Worm (Caenorhabditis elegans) whole organism, L4 larva: ENCODE measurements around the gene F32D8.5.

Experiments
- F10B5.3 ChIP-seq: sonication (generic microtip); optimal IDR thresholded peaks from 2 replicates; lab custom pipeline; 2016; ENCODE audit warnings: mild to moderate bottlenecking, missing genetic modification characterization, missing compliant biosample characterization
- F44E2.7 ChIP-seq: fragments of 200-800 bp; sonication (Bioruptor generic); IDR thresholded peaks from 2 replicates; pipeline ENCODE4 v2.1.2; 2022; ENCODE audit warnings: missing genetic modification characterization, missing compliant biosample characterization
- R02D3.7 ChIP-seq: fragments of 150-350 bp; sonication (generic microtip); optimal IDR thresholded peaks from 3 replicates; lab custom pipeline; 2014; ENCODE audit warnings: missing biosample characterization, missing genetic modification characterization
- ZK337.2 ChIP-seq: fragments of 200-800 bp; sonication (Bioruptor generic); IDR thresholded peaks from 2 replicates; pipeline ENCODE4 v1.3.6; 2022; ENCODE audit warnings: missing genetic modification reagents, missing genetic modification characterization, missing compliant biosample characterization
- ZK546.5 ChIP-seq, 2 experiments: sonication (generic microtip); optimal IDR thresholded peaks; 2 replicates each; lab custom pipeline; 2017; ENCODE audit warnings: missing biosample characterization in 2 of 2, missing genetic modification characterization in 2 of 2
- aha-1 ChIP-seq: fragments of 150-350 bp; peaks from one replicate; lab custom pipeline; 2014; ENCODE audit warnings: missing biosample characterization, missing genetic modification characterization
- ama-1 ChIP-seq: fragments of 150-350 bp; optimal IDR thresholded peaks from 2 replicates; lab custom pipeline; 2014; ENCODE audit warnings: inconsistent platforms, mixed read lengths
- ceh-20 ChIP-seq: fragments of 200-800 bp; sonication (Bioruptor generic); IDR thresholded peaks from 2 replicates; pipeline ENCODE4 v1.3.6; 2022; ENCODE audit warnings: missing genetic modification reagents, missing genetic modification characterization, missing compliant biosample characterization
- ceh-32 ChIP-seq: sonication (generic microtip); optimal IDR thresholded peaks from 2 replicates; lab custom pipeline; 2016; ENCODE audit warnings: mild to moderate bottlenecking, missing genetic modification characterization, missing compliant biosample characterization; ENCODE audit not compliant: poor library complexity
- ceh-44 ChIP-seq: fragments of 200-800 bp; sonication (Bioruptor generic); IDR thresholded peaks from 2 replicates; pipeline ENCODE4 v1.3.6; 2022; ENCODE audit warnings: missing genetic modification reagents, missing genetic modification characterization, missing compliant biosample characterization
- ces-1 ChIP-seq: fragments of 150-350 bp; sonication (generic microtip); optimal IDR thresholded peaks from 4 replicates; lab custom pipeline; 2014; ENCODE audit warnings: missing biosample characterization, missing genetic modification reagents, missing genetic modification characterization
- cey-2 ChIP-seq: sonication (generic microtip); optimal IDR thresholded peaks from 3 replicates; lab custom pipeline; 2017; ENCODE audit warnings: missing genetic modification characterization, mild to moderate bottlenecking, missing compliant biosample characterization, antibody characterized with exemption, borderline replicate concordance; ENCODE audit not compliant: insufficient read depth
- ctbp-1 ChIP-seq: fragments of 200-800 bp; sonication (Bioruptor generic); IDR thresholded peaks from 2 replicates; pipeline ENCODE4 v1.3.6; 2022; ENCODE audit warnings: missing genetic modification reagents, missing genetic modification characterization, missing compliant biosample characterization
- daf-16 ChIP-seq, 3 experiments: sonication (generic microtip); optimal IDR thresholded peaks; 2 replicates each; lab custom pipeline; 2016 to 2017; ENCODE audit warnings: missing genetic modification characterization in 3 of 3, missing genetic modification reagents in 3 of 3, mild to moderate bottlenecking in 2 of 3, missing compliant biosample characterization in 2 of 3, missing biosample characterization in 1 of 3, moderate library complexity in 1 of 3
- daf-8 ChIP-seq: fragments of 200-800 bp; sonication (Bioruptor generic); IDR thresholded peaks from 2 replicates; pipeline ENCODE4 v1.3.6; 2022; ENCODE audit warnings: missing genetic modification characterization, missing compliant biosample characterization
- dmd-6 ChIP-seq: fragments of 200-800 bp; sonication (Bioruptor generic); IDR thresholded peaks from 2 replicates; pipeline ENCODE4 v1.3.6; 2022; ENCODE audit warnings: missing genetic modification reagents, missing genetic modification characterization, missing compliant biosample characterization
- dpl-1 ChIP-seq: fragments of 150-350 bp; optimal IDR thresholded peaks from 2 replicates; lab custom pipeline; 2014; ENCODE audit warnings: missing biosample characterization, missing genetic modification reagents, missing genetic modification characterization
- fos-1 ChIP-seq: fragments of 150-350 bp; optimal IDR thresholded peaks from 2 replicates; lab custom pipeline; 2014; ENCODE audit warnings: missing biosample characterization, missing genetic modification characterization
- gei-8 ChIP-seq: fragments of 200-800 bp; sonication (Bioruptor generic); optimal IDR thresholded peaks from 2 replicates; lab custom pipeline; 2018; ENCODE audit warnings: mild to moderate bottlenecking, missing genetic modification characterization, missing compliant biosample characterization
- hlh-30 ChIP-seq: sonication (generic microtip); optimal IDR thresholded peaks from 2 replicates; lab custom pipeline; 2017; ENCODE audit warnings: antibody characterized with exemption, mild to moderate bottlenecking, missing genetic modification characterization, missing compliant biosample characterization; ENCODE audit not compliant: insufficient read depth
- hmg-1.1 ChIP-seq: fragments of 200-800 bp; sonication (Bioruptor generic); IDR thresholded peaks from 2 replicates; pipeline ENCODE4 v1.3.6; 2022; ENCODE audit warnings: missing genetic modification reagents, missing genetic modification characterization, missing compliant biosample characterization
- jun-1 ChIP-seq: fragments of 150-350 bp; optimal IDR thresholded peaks from 2 replicates; lab custom pipeline; 2014; ENCODE audit warnings: missing biosample characterization, missing genetic modification reagents, missing genetic modification characterization
- lin-13 ChIP-seq: fragments of 150-350 bp; optimal IDR thresholded peaks from 2 replicates; lab custom pipeline; 2014; ENCODE audit warnings: missing biosample characterization, missing genetic modification reagents, missing genetic modification characterization
- lin-38 ChIP-seq: fragments of 200-800 bp; sonication (Bioruptor generic); IDR thresholded peaks from 2 replicates; pipeline ENCODE4 v1.3.6; 2022; ENCODE audit warnings: missing genetic modification reagents, missing genetic modification characterization, missing compliant biosample characterization
- lin-39 ChIP-seq: fragments of 150-350 bp; optimal IDR thresholded peaks from 2 replicates; lab custom pipeline; 2014; ENCODE audit warnings: missing biosample characterization, missing genetic modification reagents, missing genetic modification characterization
- lir-3 ChIP-seq: sonication (generic microtip); optimal IDR thresholded peaks from 2 replicates; lab custom pipeline; 2016; ENCODE audit warnings: mild to moderate bottlenecking, missing genetic modification characterization, missing compliant biosample characterization
- madf-9 ChIP-seq: fragments of 200-800 bp; sonication (Bioruptor generic); conservative IDR thresholded peaks from 2 replicates; pipeline ENCODE4 v1.3.6; 2022; ENCODE audit warnings: missing genetic modification reagents, missing genetic modification characterization, missing compliant biosample characterization
- mep-1 ChIP-seq: fragments of 150-350 bp; sonication (generic microtip); optimal IDR thresholded peaks from 3 replicates; lab custom pipeline; 2014; ENCODE audit warnings: missing biosample characterization, missing genetic modification characterization
- mxl-2 ChIP-seq: fragments of 200-800 bp; sonication (Bioruptor generic); conservative IDR thresholded peaks from 2 replicates; pipeline ENCODE4 v1.3.6; 2022; ENCODE audit warnings: missing genetic modification reagents, missing genetic modification characterization, missing compliant biosample characterization
- mxl-3 ChIP-seq: fragments of 200-800 bp; sonication (Bioruptor generic); optimal IDR thresholded peaks from 2 replicates; lab custom pipeline; 2018; ENCODE audit warnings: mild to moderate bottlenecking, missing genetic modification characterization, missing compliant biosample characterization
- nhr-102 ChIP-seq: sonication (generic microtip); optimal IDR thresholded peaks from 2 replicates; lab custom pipeline; 2016; ENCODE audit warnings: mild to moderate bottlenecking, missing genetic modification characterization, moderate library complexity, missing compliant biosample characterization
- nhr-25 ChIP-seq: sonication (generic microtip); optimal IDR thresholded peaks from 2 replicates; lab custom pipeline; 2017; ENCODE audit warnings: missing genetic modification characterization, mild to moderate bottlenecking, missing compliant biosample characterization, antibody characterized with exemption, moderate library complexity, borderline replicate concordance; ENCODE audit not compliant: insufficient read depth
- nhr-41 ChIP-seq: fragments of 200-800 bp; sonication (Bioruptor generic); IDR thresholded peaks from 2 replicates; pipeline ENCODE4 v1.3.6; 2022; ENCODE audit warnings: missing genetic modification reagents, missing genetic modification characterization, missing compliant biosample characterization
- nhr-42 ChIP-seq: fragments of 200-800 bp; sonication (Bioruptor generic); IDR thresholded peaks from 2 replicates; pipeline ENCODE4 v1.3.6; 2022; ENCODE audit warnings: missing genetic modification characterization, missing compliant biosample characterization
- nhr-6 ChIP-seq: fragments of 150-350 bp; optimal IDR thresholded peaks from 2 replicates; lab custom pipeline; 2014; ENCODE audit warnings: missing biosample characterization, missing genetic modification characterization
- nhr-76 ChIP-seq: fragments of 150-350 bp; optimal IDR thresholded peaks from 2 replicates; lab custom pipeline; 2014; ENCODE audit warnings: missing biosample characterization, missing genetic modification characterization
- pha-4 ChIP-seq, 2 experiments: fragments of 150-350 bp in 1 of 2; fragments of 200-800 bp in 1 of 2; sonication (Bioruptor generic) in 1 of 2; IDR thresholded peaks in 1 of 2; optimal IDR thresholded peaks in 1 of 2; 2 replicates each; pipeline versions ENCODE4 v1.3.6 to Lab custom; 2014 to 2022; ENCODE audit warnings: missing genetic modification characterization in 2 of 2, missing genetic modification reagents in 2 of 2, missing biosample characterization in 1 of 2, missing compliant biosample characterization in 1 of 2
- php-3 ChIP-seq: fragments of 200-800 bp; sonication (Bioruptor generic); IDR thresholded peaks from 2 replicates; pipeline ENCODE4 v1.3.6; 2022; ENCODE audit warnings: missing genetic modification reagents, missing genetic modification characterization, missing compliant biosample characterization
- rbr-2 ChIP-seq: sonication (generic microtip); optimal IDR thresholded peaks from 2 replicates; lab custom pipeline; 2016; ENCODE audit warnings: missing genotype, missing genetic modification characterization, missing compliant biosample characterization
- saeg-2 ChIP-seq: fragments of 200-800 bp; sonication (Bioruptor generic); IDR thresholded peaks from 2 replicates; pipeline ENCODE4 v1.3.6; 2022; ENCODE audit warnings: missing genetic modification reagents, missing genetic modification characterization, missing compliant biosample characterization
- set-16 ChIP-seq: fragments of 200-800 bp; sonication (Bioruptor generic); IDR thresholded peaks from 2 replicates; pipeline ENCODE4 v1.3.6; 2022; ENCODE audit warnings: missing genetic modification reagents, missing genetic modification characterization, missing compliant biosample characterization
- skn-1 ChIP-seq: fragments of 150-350 bp; optimal IDR thresholded peaks from 2 replicates; lab custom pipeline; 2014; ENCODE audit warnings: missing biosample characterization, missing genetic modification characterization
- unc-62 ChIP-seq, 3 experiments: fragments of 150-350 bp in 1 of 3; sonication (generic microtip); optimal IDR thresholded peaks in 2 of 3; peaks in 1 of 3; 1 replicate in 1 of 3; 2 replicates in 2 of 3; lab custom pipeline; 2014 to 2017; ENCODE audit warnings: missing biosample characterization in 3 of 3, missing genetic modification characterization in 3 of 3, missing genetic modification reagents in 3 of 3, missing genotype in 1 of 3
- zfp-2 ChIP-seq: sonication (generic microtip); optimal IDR thresholded peaks from 2 replicates; lab custom pipeline; 2016; ENCODE audit warnings: mild to moderate bottlenecking, missing genetic modification characterization, missing compliant biosample characterization
- zfp-3 ChIP-seq: fragments of 200-800 bp; sonication (Bioruptor generic); conservative IDR thresholded peaks from 2 replicates; pipeline ENCODE4 v1.3.6; 2022; ENCODE audit warnings: missing genetic modification reagents, missing genetic modification characterization, missing compliant biosample characterization
- zip-2 ChIP-seq: fragments of 150-350 bp; optimal IDR thresholded peaks from 2 replicates; lab custom pipeline; 2014; ENCODE audit warnings: missing biosample characterization, missing genetic modification characterization
- ztf-11 ChIP-seq: fragments of 150-350 bp; optimal IDR thresholded peaks from 2 replicates; lab custom pipeline; 2014; ENCODE audit warnings: missing biosample characterization, missing genetic modification characterization

F32D8.5 gene

ce11 chrV:10858340-10858739 lies 36.3 kb upstream of the F32D8.5 start (continued):
- TF ChIP-seq pha-4 (GFP tag; IDR thresholded peaks at IDR 0.05; lab: Robert Waterston, UW) (peak; percentile 62; the same call in 1 of the 2 replicates), pha-4 (tag; optimal IDR thresholded peaks at IDR 0.05; lab: Kevin White, UChicago) (no peak), ctbp-1 (peak; percentile 85), gei-8 (GFP tag; lab: Kevin White, UChicago) (peak; percentile 98), dmd-6 (peak; percentile 87), ceh-20 (GFP tag; lab: Robert Waterston, UW) (peak; percentile 87), ceh-32 (peak; percentile 34), nhr-42 (GFP tag; lab: Robert Waterston, UW) (no peak), mxl-3 (GFP tag; lab: Kevin White, UChicago) (peak; percentile 47), nhr-76 (tag; lab: Kevin White, UChicago) (peak; percentile 25), daf-16 (GFP tag; optimal IDR thresholded peaks at IDR 0.05; lab: Kevin White, UChicago) (peak in 1 of 2 experiments; percentile 92), daf-16 (tag; optimal IDR thresholded peaks at IDR 0.05; lab: Kevin White, UChicago) (peak; percentile 16), lin-39 (tag; lab: Kevin White, UChicago) (no peak), nhr-6 (tag; lab: Kevin White, UChicago) (peak; percentile 62), saeg-2 (peak; percentile 98), madf-9 (GFP tag; lab: Robert Waterston, UW) (no peak), php-3 (GFP tag; lab: Robert Waterston, UW) (0 out of 2 replicates have a peak, but pooled peaks have one; percentile 10), lir-3 (no peak), mep-1 (tag; lab: Kevin White, UChicago) (peak; percentile 81)

ce11 chrV:10859048-10859637 lies 35.5 kb upstream of the F32D8.5 start:
- peak; percentile 80 for TF ChIP-seq aha-1 (tag; lab: Kevin White, UChicago)
- TF ChIP-seq F10B5.3 (tag; lab: Kevin White, UChicago) = no peak
- no peak for TF ChIP-seq nhr-6 (tag; lab: Kevin White, UChicago)
- no peak for TF ChIP-seq jun-1 (tag; lab: Kevin White, UChicago)
- no peak for TF ChIP-seq set-16 (GFP tag; lab: Robert Waterston, UW)
- no peak for TF ChIP-seq hmg-1.1
- no peak for TF ChIP-seq lin-13 (GFP tag; lab: Kevin White, UChicago)
- no peak for TF ChIP-seq zfp-3 (GFP tag; lab: Robert Waterston, UW)
- TF ChIP-seq ceh-20 (GFP tag; lab: Robert Waterston, UW) = no peak
- TF ChIP-seq zip-2 (tag; lab: Kevin White, UChicago) = no peak
- TF ChIP-seq ceh-44 = no peak
- peak; percentile 73 for TF ChIP-seq hlh-30
- no peak for TF ChIP-seq ZK546.5 (tag; optimal IDR thresholded peaks at IDR 0.05; lab: Kevin White, UChicago)
- TF ChIP-seq skn-1 (tag; lab: Kevin White, UChicago) = no peak
- TF ChIP-seq ZK337.2 (GFP tag; lab: Robert Waterston, UW) = no peak
- TF ChIP-seq nhr-102 (tag; lab: Kevin White, UChicago) = no peak
- TF ChIP-seq F44E2.7 (GFP tag; lab: Robert Waterston, UW) = no peak
- TF ChIP-seq nhr-41 (GFP tag; lab: Robert Waterston, UW) = no peak
- TF ChIP-seq rbr-2 (tag; lab: Kevin White, UChicago) = no peak
- TF ChIP-seq ces-1 (GFP tag; lab: Kevin White, UChicago) = no peak
- TF ChIP-seq saeg-2 = no peak
- no peak for TF ChIP-seq pha-4 (GFP tag; IDR thresholded peaks at IDR 0.05; lab: Robert Waterston, UW)
- no peak for TF ChIP-seq pha-4 (tag; optimal IDR thresholded peaks at IDR 0.05; lab: Kevin White, UChicago)
- no peak for TF ChIP-seq mxl-2 (GFP tag; lab: Robert Waterston, UW)
- peak in 1 of 2 experiments; percentile 71 for TF ChIP-seq unc-62 (GFP tag; optimal IDR thresholded peaks at IDR 0.05 in 1 of 2; lab: Kevin White, UChicago)
- TF ChIP-seq unc-62 (tag; optimal IDR thresholded peaks at IDR 0.05; lab: Kevin White, UChicago) = no peak
- no peak for TF ChIP-seq lin-38 (GFP tag; lab: Robert Waterston, UW)
- TF ChIP-seq dpl-1 = no peak
- TF ChIP-seq zfp-2 (tag; lab: Kevin White, UChicago) = no peak
- TF ChIP-seq daf-16 (GFP tag; optimal IDR thresholded peaks at IDR 0.05; lab: Kevin White, UChicago) = no peak
- peak; percentile 77 for TF ChIP-seq daf-16 (tag; optimal IDR thresholded peaks at IDR 0.05; lab: Kevin White, UChicago)
- TF ChIP-seq ztf-11 (tag; lab: Kevin White, UChicago) = no peak
- TF ChIP-seq ama-1 (lab: Kevin White, UChicago) = no peak
- TF ChIP-seq R02D3.7 (tag; lab: Kevin White, UChicago) = no peak
- TF ChIP-seq cey-2 (tag; lab: Kevin White, UChicago) = no peak
- no peak for TF ChIP-seq daf-8 (GFP tag; lab: Robert Waterston, UW)
- TF ChIP-seq nhr-25 = no peak
- no peak for TF ChIP-seq fos-1
